Worm (Caenorhabditis elegans): ENCODE measurements around the gene Y39B6A.33.

ce11 chrV:18990238-18990901 is 11.4 kb upstream of the Y39B6A.33 start, which contains the start of the genes reps-1 and Y39B6A.37:
- TF ChIP-seq ref-1 (GFP tag; conservative IDR thresholded peaks at IDR 0.05) (no peak), ztf-29 (GFP tag; IDR thresholded peaks at IDR 0.05) (no peak), flt-1 (GFP tag; IDR thresholded peaks at IDR 0.05) (no peak), klf-2 (GFP tag; conservative IDR thresholded peaks at IDR 0.05) (no peak), T22C8.4 (GFP tag; IDR thresholded peaks at IDR 0.05) (no peak), med-1 (GFP tag; optimal IDR thresholded peaks at IDR 0.05; ENCODE audit: insufficient read depth) (no peak), ztf-23 (GFP tag; IDR thresholded peaks at IDR 0.05) (no peak), cog-1 (tag; optimal IDR thresholded peaks at IDR 0.05) (no peak)
